Worm (Caenorhabditis elegans) whole organism, L3 larva: ENCODE data around the gene sknr-1.

Experiments used
- R02D3.7 ChIP-seq: fragments of 150-350 bp; optimal IDR thresholded peaks from 2 replicates; lab custom pipeline; 2014; ENCODE audit warnings: missing biosample characterization, missing genetic modification characterization
- aly-2 ChIP-seq: fragments of 150-350 bp; optimal IDR thresholded peaks from 2 replicates; lab custom pipeline; 2014; ENCODE audit warnings: missing biosample characterization, missing genetic modification characterization
- ceh-82 ChIP-seq: fragments of 150-350 bp; optimal IDR thresholded peaks from 2 replicates; lab custom pipeline; 2014; ENCODE audit warnings: missing biosample characterization, missing genetic modification characterization
- daf-12 ChIP-seq: fragments of 150-350 bp; optimal IDR thresholded peaks from 2 replicates; lab custom pipeline; 2014; ENCODE audit warnings: missing biosample characterization, missing genetic modification reagents, missing genetic modification characterization
- egl-5 ChIP-seq: fragments of 150-350 bp; optimal IDR thresholded peaks from 2 replicates; lab custom pipeline; 2017; ENCODE audit warnings: missing biosample characterization, missing genetic modification reagents, missing genetic modification characterization, inconsistent platforms
- elt-2 ChIP-seq: sonication (generic microtip); optimal IDR thresholded peaks from 2 replicates; lab custom pipeline; 2016; ENCODE audit warnings: missing genetic modification reagents, mild to moderate bottlenecking, missing genetic modification characterization, missing compliant biosample characterization
- elt-3 ChIP-seq, 3 experiments: fragments of 150-350 bp in 1 of 3; sonication (generic microtip) in 2 of 3; optimal IDR thresholded peaks; 2 replicates in 2 of 3; 4 replicates in 1 of 3; lab custom pipeline; 2014 to 2017; ENCODE audit warnings: missing biosample characterization in 3 of 3, missing genetic modification characterization in 3 of 3
- fkh-2 ChIP-seq: fragments of 150-350 bp; optimal IDR thresholded peaks from 2 replicates; lab custom pipeline; 2014; ENCODE audit warnings: missing biosample characterization, missing genetic modification reagents, missing genetic modification characterization
- fos-1 ChIP-seq: fragments of 150-350 bp; optimal IDR thresholded peaks from 2 replicates; lab custom pipeline; 2014; ENCODE audit warnings: missing biosample characterization, missing genetic modification characterization
- hmg-11 ChIP-seq: sonication (generic microtip); optimal IDR thresholded peaks from 2 replicates; lab custom pipeline; 2016; ENCODE audit warnings: missing genetic modification characterization, missing compliant biosample characterization
- jun-1 ChIP-seq: fragments of 150-350 bp; optimal IDR thresholded peaks from 2 replicates; lab custom pipeline; 2014; ENCODE audit warnings: missing biosample characterization, missing genetic modification reagents, missing genetic modification characterization
- lin-39 ChIP-seq: fragments of 150-350 bp; optimal IDR thresholded peaks from 2 replicates; lab custom pipeline; 2018; ENCODE audit warnings: missing biosample characterization, missing genetic modification reagents, missing genetic modification characterization
- mml-1 ChIP-seq: fragments of 150-350 bp; sonication (generic microtip); optimal IDR thresholded peaks from 3 replicates; lab custom pipeline; 2014; ENCODE audit warnings: missing biosample characterization, missing genetic modification characterization
- nhr-23 ChIP-seq: fragments of 150-350 bp; optimal IDR thresholded peaks from 2 replicates; lab custom pipeline; 2014; ENCODE audit warnings: missing biosample characterization, missing genetic modification reagents, missing genetic modification characterization
- nhr-237 ChIP-seq: fragments of 150-350 bp; optimal IDR thresholded peaks from 2 replicates; lab custom pipeline; 2014; ENCODE audit warnings: missing biosample characterization, missing genetic modification characterization
- nhr-25 ChIP-seq: sonication (generic microtip); optimal IDR thresholded peaks from 2 replicates; lab custom pipeline; 2017; ENCODE audit warnings: missing biosample characterization, missing genetic modification characterization
- nhr-28 ChIP-seq: fragments of 150-350 bp; optimal IDR thresholded peaks from 2 replicates; lab custom pipeline; 2014; ENCODE audit warnings: missing biosample characterization, missing genetic modification characterization
- nhr-67 ChIP-seq: fragments of 150-350 bp; optimal IDR thresholded peaks from 2 replicates; lab custom pipeline; 2014; ENCODE audit warnings: missing biosample characterization, missing genetic modification characterization
- pqm-1 ChIP-seq: fragments of 150-350 bp; optimal IDR thresholded peaks from 2 replicates; lab custom pipeline; 2017; ENCODE audit warnings: missing biosample characterization, missing genetic modification characterization, inconsistent platforms
- ztf-4 ChIP-seq: fragments of 150-350 bp; optimal IDR thresholded peaks from 2 replicates; lab custom pipeline; 2014; ENCODE audit warnings: missing biosample characterization, missing genetic modification characterization

sknr-1 gene

DNA sequence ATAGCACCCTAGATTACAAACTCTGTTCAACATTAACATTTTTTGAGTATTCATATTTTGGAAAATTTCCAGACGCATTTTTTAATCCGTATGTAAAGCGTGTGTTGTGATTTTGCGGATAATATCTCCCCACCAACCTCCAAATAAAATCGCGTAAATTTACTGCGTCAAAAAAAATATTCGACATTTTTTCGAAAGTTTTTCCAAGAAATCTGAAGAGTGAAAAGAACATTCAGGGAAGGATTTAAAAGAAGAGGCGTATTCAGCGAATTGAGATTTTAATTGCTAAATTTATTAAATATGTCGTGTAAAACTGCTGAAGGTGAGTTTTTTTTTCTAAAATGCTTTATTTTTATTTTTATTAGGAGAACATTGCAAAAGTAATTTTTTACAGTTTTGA is 51.4 kb downstream of the sknr-1 start, which contains the start of gene nhr-290:
TSS of gene nhr-290 (plus strand) at position 301 of the 400 bp plus-strand sequence.
- TF ChIP-seq nhr-28 (no peak), nhr-25 (no peak), ceh-82 (tag; lab: Kevin White, UChicago) (no peak), elt-3 (tag; optimal IDR thresholded peaks at IDR 0.05; lab: Kevin White, UChicago) (no peak), elt-2 (tag; lab: Kevin White, UChicago) (no peak), nhr-67 (no peak), egl-5 (no peak), lin-39 (tag; lab: Kevin White, UChicago) (no peak), aly-2 (tag; lab: Kevin White, UChicago) (no peak), hmg-11 (tag; lab: Kevin White, UChicago) (no peak), fkh-2 (tag; lab: Kevin White, UChicago) (no peak)
- TF ChIP-seq, all 47 proteins: peak for 0

DNA sequence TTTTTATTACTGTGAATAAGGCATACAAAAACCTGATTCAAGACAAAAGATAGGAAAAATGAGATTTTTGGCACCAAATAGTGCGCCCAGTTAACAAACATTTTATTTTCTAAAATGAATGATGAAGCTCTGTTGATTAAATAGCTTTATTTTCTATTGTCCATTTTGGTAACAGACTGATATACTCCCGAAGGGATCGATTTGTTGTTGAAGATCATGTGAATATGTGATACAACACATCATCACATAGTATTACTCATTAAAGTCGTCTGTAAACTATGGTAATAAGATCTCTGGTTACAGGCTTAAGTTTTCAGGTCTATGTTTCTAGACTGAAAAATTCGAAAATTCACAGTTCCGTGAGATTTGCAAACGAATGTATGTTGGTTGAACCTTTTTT is 52.2 kb downstream of the sknr-1 start, which contains the start of gene srj-20:
TSS of gene srj-20 (minus strand) at position 101 of the 400 bp plus-strand sequence.
- no peak for TF ChIP-seq daf-12 (tag; lab: Kevin White, UChicago)
- TF ChIP-seq ztf-4 (tag; lab: Kevin White, UChicago): no peak
- no peak for TF ChIP-seq elt-3 (tag; optimal IDR thresholded peaks at IDR 0.05; lab: Kevin White, UChicago)
- TF ChIP-seq pqm-1: no peak
- no peak for TF ChIP-seq fos-1 (tag; lab: Kevin White, UChicago)
- no peak for TF ChIP-seq nhr-23 (tag; lab: Kevin White, UChicago)
- TF ChIP-seq mml-1 (tag; lab: Kevin White, UChicago): no peak
- TF ChIP-seq R02D3.7: no peak
- TF ChIP-seq jun-1: no peak
- TF ChIP-seq nhr-237 (tag; lab: Kevin White, UChicago): no peak
